Worm (Caenorhabditis elegans) whole organism, L1 larva: ENCODE measurements around the gene rcat-1.
"Not testable (repeated sequence)": the region's sequence is repeated elsewhere in the genome, so short reads cannot be mapped to it uniquely, and the experiment has no call there.

Experiments
- jun-1 ChIP-seq: fragments of 150-350 bp; optimal IDR thresholded peaks from 2 replicates; lab custom pipeline; 2014; ENCODE audit warnings: missing biosample characterization, missing genetic modification reagents, missing genetic modification characterization
- lin-13 ChIP-seq: fragments of 150-350 bp; optimal IDR thresholded peaks from 2 replicates; lab custom pipeline; 2014; ENCODE audit warnings: missing biosample characterization, missing genetic modification reagents, missing genetic modification characterization
- lsy-2 ChIP-seq, 2 experiments: fragments of 150-350 bp; optimal IDR thresholded peaks; 2 replicates each; lab custom pipeline; 2014; ENCODE audit warnings: missing biosample characterization in 2 of 2, missing genetic modification characterization in 2 of 2
- nhr-77 ChIP-seq: fragments of 150-350 bp; optimal IDR thresholded peaks from 2 replicates; lab custom pipeline; 2014; ENCODE audit warnings: missing biosample characterization, missing genetic modification characterization
- pqm-1 ChIP-seq: sonication (generic microtip); optimal IDR thresholded peaks from 3 replicates; lab custom pipeline; 2017; ENCODE audit warnings: missing biosample characterization, missing genetic modification characterization
- snpc-4 ChIP-seq: fragments of 150-350 bp; optimal IDR thresholded peaks from 2 replicates; lab custom pipeline; 2014; ENCODE audit warnings: missing biosample characterization, missing genetic modification characterization
- tbx-2 ChIP-seq: sonication (generic microtip); optimal IDR thresholded peaks from 2 replicates; lab custom pipeline; 2016; ENCODE audit warnings: missing genetic modification characterization, missing compliant biosample characterization
- zag-1 ChIP-seq: fragments of 150-350 bp; optimal IDR thresholded peaks from 2 replicates; lab custom pipeline; 2014; ENCODE audit warnings: missing biosample characterization, missing genetic modification characterization

DNA sequence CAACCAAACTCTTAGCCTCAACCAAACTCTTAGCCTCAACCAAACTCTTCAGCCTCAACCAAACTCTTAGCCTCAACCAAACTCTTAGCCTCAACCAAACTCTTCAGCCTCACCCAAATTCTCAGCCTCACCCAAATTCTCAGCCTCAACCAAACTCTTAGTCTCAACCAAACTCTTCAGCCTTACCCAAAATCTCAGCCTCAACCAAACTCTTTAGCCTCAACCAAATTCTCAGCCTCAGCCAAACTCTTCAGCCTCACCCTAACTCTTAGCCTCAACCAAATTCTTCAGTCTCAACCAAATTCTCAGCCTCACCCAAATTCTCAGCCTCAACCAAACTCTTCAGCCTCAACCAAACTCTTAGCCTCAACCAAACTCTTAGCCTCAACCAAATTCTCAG, 24.5 kb downstream of the rcat-1 start:
- not testable (repeated sequence) for TF ChIP-seq nhr-77; jun-1; pqm-1 (tag; lab: Kevin White, UChicago); snpc-4 (tag; lab: Kevin White, UChicago); tbx-2; lin-13 (GFP tag; lab: Kevin White, UChicago); zag-1 (tag; lab: Kevin White, UChicago); lsy-2 (tag; optimal IDR thresholded peaks at IDR 0.05; lab: Kevin White, UChicago)
